Worm (Caenorhabditis elegans): ENCODE measurements around the gene C34C12.2.

Gene C34C12.2

ce11 chrIII:3502215-3502838, 48.7 kb downstream of the C34C12.2 start, which contains the start of gene M01F1.8:
Gene M01F1.8, minus strand, starts transcription at chrIII:3502549.
- TF ChIP-seq Y53G8AR.9 (GFP tag; conservative IDR thresholded peaks at IDR 0.05) = 0 out of 2 replicates have a peak, but pooled peaks have one; percentile 16
- no peak for TF ChIP-seq ama-1 (optimal IDR thresholded peaks at IDR 0.05)
- TF ChIP-seq ama-1 (GFP tag; optimal IDR thresholded peaks at IDR 0.05) = peak in 1 of 2 experiments; percentile 45
- TF ChIP-seq egl-18 (GFP tag; IDR thresholded peaks at IDR 0.05) = no peak
- TF ChIP-seq lin-54 (GFP tag; optimal IDR thresholded peaks at IDR 0.05) = peak; percentile 62
- 0 out of 2 replicates have a peak, but pooled peaks have one; percentile 54 for TF ChIP-seq nfya-2 (GFP tag; IDR thresholded peaks at IDR 0.05)
- peak; percentile 66 for TF ChIP-seq nhr-27 (tag; optimal IDR thresholded peaks at IDR 0.05)
- TF ChIP-seq nfyb-1 (GFP tag; IDR thresholded peaks at IDR 0.05) = no peak
- peak in 1 of 3 experiments; percentile 40 for TF ChIP-seq lin-35 (GFP tag; optimal IDR thresholded peaks at IDR 0.05)
- TF ChIP-seq F22D6.2 (tag; optimal IDR thresholded peaks at IDR 0.05) = no peak
- TF ChIP-seq unc-130 (GFP tag; optimal IDR thresholded peaks at IDR 0.05) = peak; percentile 61
- peak; percentile 48 for TF ChIP-seq madf-6 (GFP tag; IDR thresholded peaks at IDR 0.05)
- TF ChIP-seq nhr-120 (GFP tag; IDR thresholded peaks at IDR 0.05) = no peak
- peak; percentile 20; the same call in 1 of the 2 replicates for TF ChIP-seq B0336.3 (GFP tag; IDR thresholded peaks at IDR 0.05)
- TF ChIP-seq hsf-1 (GFP tag; IDR thresholded peaks at IDR 0.05) = 0 out of 2 replicates have a peak, but pooled peaks have one; percentile 56
- no peak for TF ChIP-seq bed-2 (GFP tag; IDR thresholded peaks at IDR 0.05)
- peak; percentile 27 for TF ChIP-seq tbp1 (GFP tag; optimal IDR thresholded peaks at IDR 0.05)
- peak; percentile 22; the same call in 1 of the 2 replicates for TF ChIP-seq F33H1.4 (GFP tag; IDR thresholded peaks at IDR 0.05)
- peak; percentile 63 for TF ChIP-seq hrde-1 (tag; optimal IDR thresholded peaks at IDR 0.05; ENCODE audit: borderline replicate concordance)
- TF ChIP-seq tlf-1 (GFP tag; optimal IDR thresholded peaks at IDR 0.05) = peak; percentile 2
- TF ChIP-seq him-1 (tag; optimal IDR thresholded peaks at IDR 0.05) = peak; percentile 52
- no peak for TF ChIP-seq hlh-26 (GFP tag; conservative IDR thresholded peaks at IDR 0.05)
- TF ChIP-seq snpc-1.3 (tag; optimal IDR thresholded peaks at IDR 0.05; ENCODE audit: insufficient read depth) = peak; percentile 33
- TF ChIP-seq Y56A3A.18 (GFP tag; IDR thresholded peaks at IDR 0.05) = 0 out of 2 replicates have a peak, but pooled peaks have one; percentile 26
- peak; percentile 28 for TF ChIP-seq lsl-1 (GFP tag; optimal IDR thresholded peaks at IDR 0.05)
- peak; percentile 19 for TF ChIP-seq ztf-18 (tag; optimal IDR thresholded peaks at IDR 0.05)
- no peak for TF ChIP-seq pha-4 (tag; optimal IDR thresholded peaks at IDR 0.05)
- 0 out of 2 replicates have a peak, but pooled peaks have one; percentile 17 for TF ChIP-seq ceh-100 (GFP tag; IDR thresholded peaks at IDR 0.05)
- peak; percentile 25 for TF ChIP-seq T26A5.8 (tag; optimal IDR thresholded peaks at IDR 0.05)

- TF ChIP-seq lin-54 (GFP tag; optimal IDR thresholded peaks at IDR 0.05) (peak; percentile 47), nhr-179 (tag; optimal IDR thresholded peaks at IDR 0.05) (no peak), Y56A3A.18 (GFP tag; IDR thresholded peaks at IDR 0.05) (0 out of 2 replicates have a peak, but pooled peaks have one; percentile 74), unc-62 (GFP tag; optimal IDR thresholded peaks at IDR 0.05) (no peak), snpc-3.4 (tag; optimal IDR thresholded peaks at IDR 0.05) (peak; percentile 4), gei-17 (GFP tag; optimal IDR thresholded peaks at IDR 0.05) (no peak), aptf-3 (GFP tag; IDR thresholded peaks at IDR 0.05) (peak; percentile 60; the same call in 1 of the 2 replicates), madf-6 (GFP tag; IDR thresholded peaks at IDR 0.05) (peak; percentile 53; the same call in 1 of the 2 replicates), ama-1 (optimal IDR thresholded peaks at IDR 0.05) (no peak), ama-1 (GFP tag; optimal IDR thresholded peaks at IDR 0.05) (peak in 1 of 2 experiments; percentile 67), F33H1.4 (GFP tag; IDR thresholded peaks at IDR 0.05) (peak; percentile 18; the same call in 1 of the 2 replicates), F52B5.7 (tag; optimal IDR thresholded peaks at IDR 0.05) (no peak), zim-3 (tag; optimal IDR thresholded peaks at IDR 0.05) (no peak), tbx-9 (tag; optimal IDR thresholded peaks at IDR 0.05; ENCODE audit: borderline replicate concordance) (no peak), hlh-12 (tag; optimal IDR thresholded peaks at IDR 0.05) (no peak), ekl-4 (GFP tag; IDR thresholded peaks at IDR 0.05) (peak; percentile 73), nfyb-1 (GFP tag; IDR thresholded peaks at IDR 0.05) (peak; percentile 61; the same call in 1 of the 2 replicates), lag-1 (GFP tag; IDR thresholded peaks at IDR 0.05) (no peak), attf-6 (GFP tag; IDR thresholded peaks at IDR 0.05) (0 out of 2 replicates have a peak, but pooled peaks have one; percentile 7), rpc-1 (optimal IDR thresholded peaks at IDR 0.05) (no peak), rpc-1 (tag; optimal IDR thresholded peaks at IDR 0.05) (no peak), F39B2.1 (GFP tag; IDR thresholded peaks at IDR 0.05) (peak; percentile 34; the same call in 1 of the 2 replicates), mxl-1 (tag; optimal IDR thresholded peaks at IDR 0.05) (no peak), repo-1 (tag; optimal IDR thresholded peaks at IDR 0.05) (peak; percentile 36)
Measured at ce11 chrIII:3503286-3503685, 49.7 kb downstream of the C34C12.2 start, which contains the start of gene rpl-16. Gene rpl-16, minus strand, starts transcription at chrIII:3503604.

All from whole organism, young adult.